Fruit fly (Drosophila melanogaster) whole organism, embryonic: ENCODE results near the gene CG31663.
A peak's percentile ranks its signal among the peaks of the same experiment; 100 is the strongest.

Experiments
- Ada2b ChIP-seq: fragments of 200-800 bp; sonication (Bioruptor generic); IDR thresholded peaks from 2 replicates; pipeline ENCODE4 v1.3.6; 2022; ENCODE audit warnings: missing biosample characterization, missing genetic modification characterization
- CG10543 ChIP-seq: fragments of 200-800 bp; sonication (Bioruptor generic); optimal IDR thresholded peaks from 3 replicates; lab custom pipeline; 2017; ENCODE audit warnings: missing biosample characterization, mild to moderate bottlenecking, missing genetic modification characterization, moderate library complexity
- CG11695 ChIP-seq: fragments of 200-800 bp; sonication (Bioruptor generic); IDR thresholded peaks from 3 replicates; pipeline ENCODE4 v1.3.6; 2022; ENCODE audit warnings: missing biosample characterization, missing genetic modification characterization
- CG13287 ChIP-seq: fragments of 200-800 bp; sonication (Bioruptor generic); IDR thresholded peaks from 2 replicates; pipeline ENCODE4 v1.3.6; 2022; ENCODE audit warnings: missing biosample characterization, missing genetic modification characterization; ENCODE audit not compliant: partially characterized antibody
- CG1832 ChIP-seq: fragments of 200-800 bp; sonication (Bioruptor generic); optimal IDR thresholded peaks from 2 replicates; lab custom pipeline; 2017; ENCODE audit warnings: missing biosample characterization, mild to moderate bottlenecking, missing genetic modification characterization, inconsistent platforms
- CG3163 ChIP-seq: fragments of 200-800 bp; sonication (Bioruptor generic); optimal IDR thresholded peaks from 3 replicates; lab custom pipeline; 2016; ENCODE audit warnings: missing biosample characterization, missing genetic modification characterization
- CG4424 ChIP-seq: fragments of 200-800 bp; sonication (Bioruptor generic); optimal IDR thresholded peaks from 3 replicates; lab custom pipeline; 2016; ENCODE audit warnings: missing biosample characterization, missing genetic modification characterization
- CG5180 ChIP-seq: fragments of 200-800 bp; sonication (Bioruptor generic); optimal IDR thresholded peaks from 3 replicates; lab custom pipeline; 2017; ENCODE audit warnings: missing biosample characterization, missing genetic modification characterization, mild to moderate bottlenecking, moderate library complexity, missing genetic modification reagents
- CG6689 ChIP-seq: fragments of 200-800 bp; sonication (Bioruptor generic); IDR thresholded peaks from 2 replicates; pipeline ENCODE4 v1.3.6; 2022; ENCODE audit warnings: missing biosample characterization, missing genetic modification characterization
- CG7928 ChIP-seq: fragments of 200-800 bp; sonication (Bioruptor generic); optimal IDR thresholded peaks from 2 replicates; lab custom pipeline; 2017; ENCODE audit warnings: missing biosample characterization, mild to moderate bottlenecking, missing genetic modification characterization
- CG8281 ChIP-seq: fragments of 200-800 bp; sonication (Bioruptor generic); optimal IDR thresholded peaks from 2 replicates; lab custom pipeline; 2018; ENCODE audit warnings: missing biosample characterization, mild to moderate bottlenecking, missing genetic modification characterization, moderate library complexity
- CG8359 ChIP-seq: fragments of 200-800 bp; sonication (Bioruptor generic); optimal IDR thresholded peaks from 2 replicates; lab custom pipeline; 2017; ENCODE audit warnings: missing biosample characterization, mild to moderate bottlenecking, missing genetic modification characterization, borderline replicate concordance
- CG8765 ChIP-seq: fragments of 200-800 bp; sonication (Bioruptor generic); IDR thresholded peaks from 2 replicates; pipeline ENCODE4 v1.3.6; 2022; ENCODE audit warnings: missing biosample characterization, missing genetic modification characterization
- CG9437 ChIP-seq: fragments of 200-800 bp; sonication (Bioruptor generic); optimal IDR thresholded peaks from 2 replicates; lab custom pipeline; 2018; ENCODE audit warnings: missing biosample characterization, mild to moderate bottlenecking, missing genetic modification characterization
- Camta ChIP-seq: fragments of 200-800 bp; sonication (Bioruptor generic); optimal IDR thresholded peaks from 2 replicates; lab custom pipeline; 2016; ENCODE audit warnings: missing biosample characterization, missing genetic modification characterization
- E2f2 ChIP-seq: fragments of 200-800 bp; sonication (Bioruptor generic); IDR thresholded peaks from 2 replicates; pipeline ENCODE4 v1.3.6; 2022; ENCODE audit warnings: missing biosample characterization, missing genetic modification characterization
- HLH3B ChIP-seq: fragments of 200-800 bp; sonication (Bioruptor generic); IDR thresholded peaks from 2 replicates; pipeline ENCODE4 v1.3.6; 2022; ENCODE audit warnings: missing biosample characterization, missing genetic modification characterization
- MBD-R2 ChIP-seq: fragments of 200-800 bp; sonication (Bioruptor generic); IDR thresholded peaks from 2 replicates; pipeline ENCODE4 v1.3.6; 2022; ENCODE audit warnings: missing biosample characterization, missing genetic modification characterization
- NFAT ChIP-seq: fragments of 200-800 bp; sonication (Bioruptor generic); IDR thresholded peaks from 2 replicates; pipeline ENCODE4 v1.3.6; 2022; ENCODE audit warnings: missing biosample characterization, missing genetic modification characterization
- Nf-YA ChIP-seq: fragments of 200-800 bp; sonication (Bioruptor generic); IDR thresholded peaks from 2 replicates; pipeline ENCODE4 v1.3.6; 2022; ENCODE audit warnings: missing biosample characterization, missing genetic modification characterization
- Nf-YC ChIP-seq: fragments of 200-800 bp; optimal IDR thresholded peaks from 3 replicates; lab custom pipeline; 2019; ENCODE audit warnings: missing biosample characterization, mild to moderate bottlenecking, missing genetic modification characterization, moderate library complexity
- NfI ChIP-seq: fragments of 200-800 bp; sonication (Bioruptor generic); optimal IDR thresholded peaks from 3 replicates; lab custom pipeline; 2018; ENCODE audit warnings: missing biosample characterization, mild to moderate bottlenecking, missing genetic modification characterization, moderate library complexity
- Oli ChIP-seq: fragments of 200-800 bp; sonication (Bioruptor generic); optimal IDR thresholded peaks from 2 replicates; lab custom pipeline; 2018; ENCODE audit warnings: missing biosample characterization, mild to moderate bottlenecking, missing genetic modification characterization, moderate library complexity
- Opbp ChIP-seq: fragments of 200-800 bp; sonication (Bioruptor generic); IDR thresholded peaks from 3 replicates; pipeline ENCODE4 v1.3.6; 2022; ENCODE audit warnings: missing biosample characterization, missing genetic modification characterization; ENCODE audit not compliant: partially characterized antibody
- PHDP ChIP-seq: fragments of 200-800 bp; sonication (Bioruptor generic); optimal IDR thresholded peaks from 3 replicates; lab custom pipeline; 2018; ENCODE audit warnings: missing biosample characterization, mild to moderate bottlenecking, missing genetic modification characterization, moderate library complexity
- Ptx1 ChIP-seq: fragments of 200-800 bp; sonication (Bioruptor generic); IDR thresholded peaks from 2 replicates; pipeline ENCODE4 v1.3.6; 2022; ENCODE audit warnings: missing biosample characterization, missing genetic modification characterization
- Rfx ChIP-seq: fragments of 200-800 bp; sonication (Bioruptor generic); IDR thresholded peaks from 2 replicates; pipeline ENCODE4 v1.3.6; 2022; ENCODE audit warnings: missing biosample characterization, missing genetic modification characterization
- Stat92E ChIP-seq, 3 experiments: fragments of >200 bp in 2 of 3; fragments of 200-800 bp in 1 of 3; sonication (Bioruptor generic) in 1 of 3; optimal IDR thresholded peaks; 2 replicates each; lab custom pipeline; 2017 to 2019; ENCODE audit warnings: missing biosample characterization in 3 of 3, missing genetic modification characterization in 3 of 3, mild to moderate bottlenecking in 1 of 3, moderate library complexity in 1 of 3
- TFAM ChIP-seq: fragments of 200-800 bp; sonication (Bioruptor generic); optimal IDR thresholded peaks from 2 replicates; lab custom pipeline; 2017; ENCODE audit warnings: missing biosample characterization, missing genetic modification characterization, inconsistent platforms
- Usf ChIP-seq: fragments of 200-800 bp; sonication (Bioruptor generic); optimal IDR thresholded peaks from 2 replicates; lab custom pipeline; 2017; ENCODE audit warnings: missing genotype, missing biosample characterization, missing genetic modification characterization
- Xbp1 ChIP-seq: fragments of 200-800 bp; sonication (Bioruptor generic); optimal IDR thresholded peaks from 3 replicates; lab custom pipeline; 2016; ENCODE audit warnings: missing biosample characterization, mild to moderate bottlenecking, missing genetic modification characterization
- Xrp1 ChIP-seq: fragments of 200-800 bp; sonication (Bioruptor generic); IDR thresholded peaks from 2 replicates; pipeline ENCODE4 v1.3.6; 2022; ENCODE audit warnings: missing biosample characterization, missing genetic modification characterization
- amos ChIP-seq: fragments of 200-800 bp; sonication (Bioruptor generic); IDR thresholded peaks from 2 replicates; pipeline ENCODE4 v1.3.6; 2022; ENCODE audit warnings: missing biosample characterization, missing genetic modification characterization; ENCODE audit not compliant: partially characterized antibody
- ash1 ChIP-seq: fragments of 200-800 bp; sonication (Bioruptor generic); optimal IDR thresholded peaks from 2 replicates; lab custom pipeline; 2018; ENCODE audit warnings: missing biosample characterization, mild to moderate bottlenecking, missing genetic modification characterization
- bsh ChIP-seq, 2 experiments: fragments of 200-800 bp; sonication (Bioruptor generic); optimal IDR thresholded peaks; 2 replicates each; lab custom pipeline; 2017 to 2018; ENCODE audit warnings: mild to moderate bottlenecking in 2 of 2, missing biosample characterization in 2 of 2, missing genetic modification characterization in 2 of 2, moderate library complexity in 1 of 2
- chm ChIP-seq: fragments of 200-800 bp; sonication (Bioruptor generic); IDR thresholded peaks from 2 replicates; pipeline ENCODE4 v1.3.6; 2022; ENCODE audit warnings: missing biosample characterization, missing genetic modification characterization
- esg ChIP-seq: fragments of 200-800 bp; sonication (Bioruptor generic); conservative IDR thresholded peaks from 2 replicates; pipeline ENCODE4 v1.3.6; 2022; ENCODE audit warnings: missing biosample characterization, missing genetic modification characterization
- gt ChIP-seq: fragments of 200-800 bp; sonication (Bioruptor generic); IDR thresholded peaks from 2 replicates; pipeline ENCODE4 v1.3.6; 2022; ENCODE audit warnings: missing biosample characterization, missing genetic modification characterization
- h ChIP-seq: fragments of >200 bp; optimal IDR thresholded peaks from 2 replicates; lab custom pipeline; 2017
- hkb ChIP-seq, 2 experiments: fragments of 200-800 bp in 1 of 2; fragments of >200 bp in 1 of 2; sonication (Bioruptor generic) in 1 of 2; IDR thresholded peaks in 1 of 2; optimal IDR thresholded peaks in 1 of 2; 2 replicates each; pipeline versions ENCODE4 v1.3.6 to Lab custom; 2017 to 2022; ENCODE audit warnings: missing biosample characterization in 1 of 2, missing genetic modification characterization in 1 of 2
- inv ChIP-seq: fragments of 200-800 bp; sonication (Bioruptor generic); IDR thresholded peaks from 2 replicates; pipeline ENCODE4 v1.3.6; 2022; ENCODE audit warnings: missing biosample characterization, missing genetic modification characterization; ENCODE audit not compliant: partially characterized antibody
- oc ChIP-seq: fragments of 200-800 bp; sonication (Bioruptor generic); optimal IDR thresholded peaks from 2 replicates; lab custom pipeline; 2018; ENCODE audit warnings: missing biosample characterization, mild to moderate bottlenecking, missing genetic modification characterization, moderate library complexity
- ranshi ChIP-seq: fragments of 200-800 bp; sonication (Bioruptor generic); IDR thresholded peaks from 2 replicates; pipeline ENCODE4 v1.3.6; 2022; ENCODE audit warnings: missing biosample characterization, missing genetic modification characterization
- run ChIP-seq: fragments of 200-800 bp; sonication (Bioruptor generic); optimal IDR thresholded peaks from 3 replicates; lab custom pipeline; 2018; ENCODE audit warnings: missing biosample characterization, mild to moderate bottlenecking, missing genetic modification characterization
- schlank ChIP-seq: fragments of 200-800 bp; sonication (Bioruptor generic); optimal IDR thresholded peaks from 2 replicates; lab custom pipeline; 2018; ENCODE audit warnings: missing biosample characterization, mild to moderate bottlenecking, missing genetic modification characterization
- sima ChIP-seq: fragments of 200-800 bp; sonication (Bioruptor generic); optimal IDR thresholded peaks from 2 replicates; lab custom pipeline; 2016; ENCODE audit warnings: missing biosample characterization, missing genetic modification characterization
- slp2 ChIP-seq: fragments of 200-800 bp; sonication (Bioruptor generic); optimal IDR thresholded peaks from 2 replicates; lab custom pipeline; 2016; ENCODE audit warnings: missing biosample characterization, missing genetic modification characterization
- tgo ChIP-seq: fragments of 200-800 bp; sonication (Bioruptor generic); IDR thresholded peaks from 3 replicates; pipeline ENCODE4 v1.3.6; 2022; ENCODE audit warnings: missing biosample characterization, missing genetic modification characterization
- trem ChIP-seq: fragments of 200-800 bp; optimal IDR thresholded peaks from 3 replicates; lab custom pipeline; 2019; ENCODE audit warnings: missing biosample characterization, mild to moderate bottlenecking, missing genetic modification characterization, moderate library complexity
- yki ChIP-seq: fragments of >200 bp; optimal IDR thresholded peaks from 3 replicates; lab custom pipeline; 2018

Gene CG31663

DNA sequence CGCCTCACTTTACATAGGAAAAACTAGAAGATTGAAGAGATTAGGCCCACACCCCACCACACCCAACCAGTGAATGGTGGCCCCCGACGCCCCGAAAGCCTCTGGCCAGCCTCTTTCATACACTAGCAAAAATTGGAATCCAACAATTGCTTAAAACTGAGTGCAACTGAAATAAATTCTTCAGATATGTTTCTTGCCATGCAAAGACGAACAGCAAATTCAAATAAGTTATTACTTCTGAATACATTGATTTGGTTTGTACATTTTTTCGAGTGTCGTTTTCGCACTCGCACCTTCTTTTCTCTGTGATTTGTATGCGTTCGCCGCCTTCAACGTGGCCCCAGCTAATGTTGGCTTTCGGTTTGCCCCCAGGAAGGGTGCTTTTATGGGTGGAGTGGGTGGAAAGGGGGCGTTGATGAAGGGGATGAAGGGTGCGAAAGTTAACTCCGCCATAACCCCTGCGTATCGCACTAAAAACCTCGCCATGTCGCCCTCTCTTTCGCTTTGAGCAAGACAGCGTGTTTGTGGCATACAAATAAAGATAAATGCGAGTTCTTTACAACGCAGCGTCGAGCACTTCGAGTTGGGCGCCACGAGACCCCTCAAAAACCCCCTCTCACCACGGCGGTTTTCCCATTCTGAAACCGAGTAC lies 43.4 kb downstream of the CG31663 start (continued):
- no peak for TF ChIP-seq Usf (GFP tag; lab: Kevin White, UChicago)
- no peak; the same call in 1 of the 2 replicates for TF ChIP-seq chm
- no peak for TF ChIP-seq TFAM (GFP tag; lab: Kevin White, UChicago)
- no peak for TF ChIP-seq CG1832 (GFP tag; lab: Kevin White, UChicago)
- TF ChIP-seq Stat92E (GFP tag; optimal IDR thresholded peaks at IDR 0.05; lab: Kevin White, UChicago): no peak
- no peak for TF ChIP-seq CG8765 (GFP tag; lab: Robert Waterston, UW)
- TF ChIP-seq CG5180: no peak
- no peak for TF ChIP-seq CG7928 (GFP tag; lab: Kevin White, UChicago)
- no peak for TF ChIP-seq CG10543 (GFP tag; lab: Kevin White, UChicago)
- TF ChIP-seq bsh (GFP tag; optimal IDR thresholded peaks at IDR 0.05; lab: Kevin White, UChicago): no peak
- no peak for TF ChIP-seq oc (tag; lab: Kevin White, UChicago)
- peak; percentile 59; the same call in 1 of the 2 replicates for TF ChIP-seq Ada2b (GFP tag; lab: Robert Waterston, UW)
- TF ChIP-seq hkb (optimal IDR thresholded peaks at IDR 0.05; lab: Kevin White, UChicago): no peak
- 0 out of 2 replicates have a peak, but pooled peaks have one; percentile 45 for TF ChIP-seq hkb (GFP tag; IDR thresholded peaks at IDR 0.05; lab: Robert Waterston, UW)
- TF ChIP-seq trem (tag; lab: Kevin White, UChicago): no peak
- peak; percentile 29 for TF ChIP-seq PHDP (tag; lab: Kevin White, UChicago)
- no peak for TF ChIP-seq amos (GFP tag; lab: Robert Waterston, UW)
- no peak for TF ChIP-seq CG3163 (GFP tag; lab: Kevin White, UChicago)
- no peak for TF ChIP-seq Opbp
- TF ChIP-seq NFAT (GFP tag; lab: Robert Waterston, UW): no peak
- 0 out of 2 replicates have a peak, but pooled peaks have one; percentile 29 for TF ChIP-seq HLH3B (GFP tag; lab: Robert Waterston, UW)
- TF ChIP-seq Xbp1 (GFP tag; lab: Kevin White, UChicago): peak; percentile 17
- TF ChIP-seq MBD-R2 (GFP tag; lab: Robert Waterston, UW): no peak; the same call in 1 of the 2 replicates
- peak; percentile 53 for TF ChIP-seq Rfx (GFP tag; lab: Robert Waterston, UW)
- TF ChIP-seq Nf-YC (tag; lab: Kevin White, UChicago): no peak
- no peak for TF ChIP-seq CG8281 (tag; lab: Kevin White, UChicago)
- no peak for TF ChIP-seq CG11695 (GFP tag; lab: Robert Waterston, UW)
- no peak for TF ChIP-seq E2f2 (GFP tag; lab: Robert Waterston, UW)
- TF ChIP-seq schlank: peak; percentile 24
- peak; percentile 52; the same call in 1 of the 2 replicates for TF ChIP-seq ranshi (GFP tag; lab: Robert Waterston, UW)
- no peak for TF ChIP-seq yki (lab: Kevin White, UChicago)
- no peak for TF ChIP-seq CG6689 (GFP tag; lab: Robert Waterston, UW)
- TF ChIP-seq slp2: no peak
- no peak for TF ChIP-seq sima
- TF ChIP-seq CG4424 (GFP tag; lab: Kevin White, UChicago): no peak
- peak; percentile 48 for TF ChIP-seq Oli (tag; lab: Kevin White, UChicago)
- no peak for TF ChIP-seq CG9437 (GFP tag; lab: Kevin White, UChicago)
- TF ChIP-seq CG13287 (GFP tag; lab: Robert Waterston, UW): no peak
- no peak for TF ChIP-seq h
- no peak for TF ChIP-seq run (tag; lab: Kevin White, UChicago)
- peak; percentile 50 for TF ChIP-seq NfI (GFP tag; lab: Kevin White, UChicago)
- no peak; the same call in 2 of the 3 replicates for TF ChIP-seq tgo (GFP tag; lab: Robert Waterston, UW)
- TF ChIP-seq Ptx1: peak; percentile 57
- no peak for TF ChIP-seq Xrp1 (GFP tag; lab: Robert Waterston, UW)
- TF ChIP-seq Nf-YA (GFP tag; lab: Robert Waterston, UW): no peak
- peak; percentile 22; the same call in 1 of the 2 replicates for TF ChIP-seq esg (GFP tag; lab: Robert Waterston, UW)
- no peak for TF ChIP-seq ash1
- no peak for TF ChIP-seq Camta (GFP tag; lab: Kevin White, UChicago)
- no peak for TF ChIP-seq inv (GFP tag; lab: Robert Waterston, UW)
- TF ChIP-seq gt (GFP tag; lab: Robert Waterston, UW): no peak
- TF ChIP-seq CG8359 (GFP tag; lab: Kevin White, UChicago): no peak
